Worm (Caenorhabditis elegans) whole organism, L2 larva: Measurements from ENCODE around the gene pho-12.

Experiments used
- C34F6.9 ChIP-seq: fragments of 150-350 bp; optimal IDR thresholded peaks from 2 replicates; lab custom pipeline; 2014; ENCODE audit warnings: missing biosample characterization, missing genetic modification characterization
- F13H6.1 ChIP-seq: sonication (generic microtip); optimal IDR thresholded peaks from 2 replicates; lab custom pipeline; 2016; ENCODE audit warnings: missing genetic modification characterization, missing compliant biosample characterization
- R02D3.7 ChIP-seq: fragments of 150-350 bp; optimal IDR thresholded peaks from 2 replicates; lab custom pipeline; 2014; ENCODE audit warnings: missing biosample characterization, missing genetic modification characterization
- Y55F3AM.14 ChIP-seq: fragments of 200-800 bp; sonication (Bioruptor generic); optimal IDR thresholded peaks from 2 replicates; lab custom pipeline; 2018; ENCODE audit warnings: mild to moderate bottlenecking, missing genetic modification characterization, missing compliant biosample characterization
- aly-2 ChIP-seq: fragments of 150-350 bp; optimal IDR thresholded peaks from 2 replicates; lab custom pipeline; 2014; ENCODE audit warnings: missing biosample characterization, missing genetic modification characterization
- ama-1 ChIP-seq: fragments of 150-350 bp; optimal IDR thresholded peaks from 2 replicates; lab custom pipeline; 2018; ENCODE audit warnings: inconsistent platforms
- blmp-1 ChIP-seq: sonication (generic microtip); optimal IDR thresholded peaks from 2 replicates; lab custom pipeline; 2017; ENCODE audit warnings: missing genetic modification characterization, mild to moderate bottlenecking, missing compliant biosample characterization, antibody characterized with exemption, moderate library complexity; ENCODE audit not compliant: insufficient read depth
- ceh-16 ChIP-seq: fragments of 150-350 bp; optimal IDR thresholded peaks from 2 replicates; lab custom pipeline; 2014; ENCODE audit warnings: missing biosample characterization, missing genetic modification characterization
- crh-2 ChIP-seq: sonication (generic microtip); optimal IDR thresholded peaks from 2 replicates; lab custom pipeline; 2017; ENCODE audit warnings: missing biosample characterization, missing genetic modification characterization
- dmd-4 ChIP-seq: sonication (generic microtip); optimal IDR thresholded peaks from 2 replicates; lab custom pipeline; 2017; ENCODE audit warnings: missing biosample characterization, missing genetic modification characterization
- egl-27 ChIP-seq: sonication (generic microtip); optimal IDR thresholded peaks from 3 replicates; lab custom pipeline; 2017; ENCODE audit warnings: missing biosample characterization, missing genetic modification reagents, missing genetic modification characterization
- elt-1 ChIP-seq: fragments of 150-350 bp; optimal IDR thresholded peaks from 2 replicates; lab custom pipeline; 2014; ENCODE audit warnings: missing biosample characterization, missing genetic modification characterization
- elt-3 ChIP-seq: sonication (generic microtip); optimal IDR thresholded peaks from 2 replicates; lab custom pipeline; 2017; ENCODE audit warnings: missing biosample characterization, missing genetic modification characterization
- fos-1 ChIP-seq: fragments of 150-350 bp; optimal IDR thresholded peaks from 2 replicates; lab custom pipeline; 2014; ENCODE audit warnings: missing biosample characterization, missing genetic modification characterization
- gmeb-1 ChIP-seq: fragments of 150-350 bp; optimal IDR thresholded peaks from 2 replicates; lab custom pipeline; 2014; ENCODE audit warnings: missing biosample characterization, missing genetic modification characterization
- lin-11 ChIP-seq: fragments of 150-350 bp; sonication (generic microtip); optimal IDR thresholded peaks from 2 replicates; lab custom pipeline; 2014; ENCODE audit warnings: missing biosample characterization, missing genetic modification characterization, inconsistent platforms, mixed read lengths
- lin-13 ChIP-seq: fragments of 150-350 bp; optimal IDR thresholded peaks from 2 replicates; lab custom pipeline; 2014; ENCODE audit warnings: missing biosample characterization, missing genetic modification reagents, missing genetic modification characterization
- lin-39 ChIP-seq: fragments of 150-350 bp; optimal IDR thresholded peaks from 2 replicates; lab custom pipeline; 2014; ENCODE audit warnings: missing biosample characterization, missing genetic modification reagents, missing genetic modification characterization
- lsy-2 ChIP-seq, 2 experiments: fragments of 150-350 bp in 1 of 2; sonication (generic microtip) in 1 of 2; optimal IDR thresholded peaks; 2 replicates each; lab custom pipeline; 2014 to 2017; ENCODE audit warnings: missing biosample characterization in 2 of 2, missing genetic modification characterization in 2 of 2
- mab-5 ChIP-seq: fragments of 150-350 bp; optimal IDR thresholded peaks from 2 replicates; lab custom pipeline; 2014; ENCODE audit warnings: missing biosample characterization, missing genetic modification characterization
- mbf-1 ChIP-seq: sonication (generic microtip); optimal IDR thresholded peaks from 2 replicates; lab custom pipeline; 2017; ENCODE audit warnings: missing biosample characterization, missing genetic modification characterization
- mdl-1 ChIP-seq, 2 experiments: fragments of 150-350 bp in 1 of 2; sonication (generic microtip) in 1 of 2; optimal IDR thresholded peaks; 2 replicates each; lab custom pipeline; 2017; ENCODE audit warnings: missing biosample characterization in 2 of 2, missing genetic modification characterization in 2 of 2
- nhr-10 ChIP-seq: sonication (generic microtip); optimal IDR thresholded peaks from 2 replicates; lab custom pipeline; 2017; ENCODE audit warnings: missing biosample characterization, missing genetic modification characterization
- nhr-12 ChIP-seq: fragments of 150-350 bp; optimal IDR thresholded peaks from 2 replicates; lab custom pipeline; 2014; ENCODE audit warnings: missing biosample characterization, missing genetic modification characterization
- nhr-129 ChIP-seq: fragments of 150-350 bp; optimal IDR thresholded peaks from 2 replicates; lab custom pipeline; 2014; ENCODE audit warnings: missing biosample characterization, missing genetic modification characterization
- nhr-21 ChIP-seq: fragments of 150-350 bp; optimal IDR thresholded peaks from 2 replicates; lab custom pipeline; 2014; ENCODE audit warnings: missing biosample characterization, missing genetic modification characterization
- nhr-23 ChIP-seq: fragments of 150-350 bp; optimal IDR thresholded peaks from 2 replicates; lab custom pipeline; 2014; ENCODE audit warnings: missing biosample characterization, missing genetic modification reagents, missing genetic modification characterization
- nhr-25 ChIP-seq: fragments of 150-350 bp; sonication (generic microtip); optimal IDR thresholded peaks from 3 replicates; lab custom pipeline; 2014; ENCODE audit warnings: missing biosample characterization, missing genetic modification characterization
- nhr-6 ChIP-seq: fragments of 150-350 bp; optimal IDR thresholded peaks from 2 replicates; lab custom pipeline; 2014; ENCODE audit warnings: missing biosample characterization, missing genetic modification characterization
- nhr-77 ChIP-seq: fragments of 150-350 bp; optimal IDR thresholded peaks from 2 replicates; lab custom pipeline; 2014; ENCODE audit warnings: missing biosample characterization, missing genetic modification characterization
- peb-1 ChIP-seq: fragments of 150-350 bp; optimal IDR thresholded peaks from 2 replicates; lab custom pipeline; 2014; ENCODE audit warnings: missing biosample characterization, missing genetic modification characterization
- sem-4 ChIP-seq: fragments of 150-350 bp; optimal IDR thresholded peaks from 2 replicates; lab custom pipeline; 2014; ENCODE audit warnings: missing biosample characterization, missing genetic modification reagents, missing genetic modification characterization
- sma-3 ChIP-seq: sonication (generic microtip); optimal IDR thresholded peaks from 2 replicates; lab custom pipeline; 2016; ENCODE audit warnings: missing genetic modification reagents, missing genetic modification characterization, missing compliant biosample characterization
- sma-9 ChIP-seq, 2 experiments: fragments of 150-350 bp in 1 of 2; sonication (generic microtip) in 1 of 2; optimal IDR thresholded peaks; 2 replicates each; lab custom pipeline; 2014 to 2016; ENCODE audit warnings: missing genetic modification characterization in 2 of 2, mild to moderate bottlenecking in 1 of 2, missing biosample characterization in 1 of 2, missing compliant biosample characterization in 1 of 2, missing genetic modification reagents in 1 of 2, moderate library complexity in 1 of 2
- snpc-4 ChIP-seq: fragments of 150-350 bp; optimal IDR thresholded peaks from 2 replicates; lab custom pipeline; 2014; ENCODE audit warnings: missing biosample characterization, missing genetic modification characterization
- unc-39 ChIP-seq: fragments of 150-350 bp; optimal IDR thresholded peaks from 2 replicates; lab custom pipeline; 2014; ENCODE audit warnings: missing biosample characterization, missing genetic modification characterization
- unc-55 ChIP-seq: fragments of 150-350 bp; sonication (generic microtip); optimal IDR thresholded peaks from 3 replicates; lab custom pipeline; 2014; ENCODE audit warnings: missing biosample characterization, missing genetic modification reagents, missing genetic modification characterization
- unc-62 ChIP-seq: fragments of 150-350 bp; optimal IDR thresholded peaks from 2 replicates; lab custom pipeline; 2014; ENCODE audit warnings: missing biosample characterization, missing genetic modification reagents, missing genetic modification characterization
- zag-1 ChIP-seq: fragments of 150-350 bp; optimal IDR thresholded peaks from 2 replicates; lab custom pipeline; 2014; ENCODE audit warnings: missing biosample characterization, missing genetic modification characterization
- ztf-11 ChIP-seq: sonication (generic microtip); optimal IDR thresholded peaks from 2 replicates; lab custom pipeline; 2017; ENCODE audit warnings: missing biosample characterization, missing genetic modification characterization
- ztf-4 ChIP-seq: fragments of 150-350 bp; optimal IDR thresholded peaks from 2 replicates; lab custom pipeline; 2014; ENCODE audit warnings: missing biosample characterization, missing genetic modification characterization

Gene pho-12

DNA sequence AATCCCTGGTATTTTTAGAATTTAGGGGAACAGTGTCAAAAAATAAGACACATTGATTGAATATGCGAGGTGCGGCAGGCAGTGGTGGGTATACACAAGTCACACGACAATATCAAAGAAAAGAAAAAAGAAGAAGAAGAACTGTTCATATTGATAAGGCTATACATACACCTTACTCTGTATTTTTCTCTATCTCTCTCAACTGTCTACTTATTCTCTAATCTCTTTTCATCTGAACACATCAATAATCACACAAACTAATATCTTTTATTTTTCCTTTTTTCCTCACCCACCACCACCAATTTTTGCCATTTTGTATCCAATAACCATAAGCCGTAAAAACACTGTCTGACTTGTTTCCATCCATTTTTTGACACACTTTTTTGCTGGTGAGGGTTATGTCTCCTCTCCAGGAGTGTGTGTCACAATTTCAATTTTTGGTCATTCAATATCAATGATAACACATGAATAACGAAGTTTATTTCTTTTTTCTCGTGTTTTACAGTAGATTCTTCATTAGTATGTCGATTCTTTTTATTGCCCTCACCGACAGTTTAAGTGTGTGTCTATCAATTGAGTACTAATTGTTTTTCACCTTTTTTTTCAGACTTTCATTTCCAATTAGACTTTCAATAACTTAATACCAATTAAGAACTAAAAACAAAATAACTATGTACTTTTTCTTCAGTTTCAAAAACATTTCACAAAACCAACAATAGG lies 41.1 kb downstream of the pho-12 start (continued):
- TF ChIP-seq lin-11 (no peak), fos-1 (tag; lab: Kevin White, UChicago) (peak; percentile 79), nhr-23 (no peak), nhr-10 (tag; lab: Kevin White, UChicago) (no peak), nhr-6 (no peak), dmd-4 (no peak), lsy-2 (tag; optimal IDR thresholded peaks at IDR 0.05; lab: Kevin White, UChicago) (peak in 1 of 2 experiments; percentile 43), blmp-1 (tag; lab: Kevin White, UChicago) (peak; percentile 53), nhr-12 (tag; lab: Kevin White, UChicago) (no peak), unc-39 (tag; lab: Kevin White, UChicago) (no peak)

DNA sequence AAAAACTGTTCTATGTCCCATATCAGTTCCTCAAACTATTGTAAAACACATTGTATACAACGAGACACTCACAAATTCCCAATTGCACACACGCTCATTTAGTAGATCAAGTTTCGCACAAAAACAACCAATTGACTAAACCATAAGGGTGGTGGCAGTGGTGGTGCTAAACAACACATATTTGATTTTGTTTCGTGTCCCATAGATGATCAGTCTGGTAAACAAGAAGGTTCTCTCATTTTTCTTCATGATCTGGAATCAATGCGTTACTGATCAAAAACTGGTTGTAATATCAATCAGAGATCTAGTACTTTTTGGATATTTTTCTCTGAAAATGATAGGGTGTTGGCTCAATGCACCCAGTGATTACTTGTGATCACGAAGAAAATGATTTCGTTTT lies 42.0 kb downstream of the pho-12 start:
- TF ChIP-seq nhr-23 (no peak), aly-2 (tag; lab: Kevin White, UChicago) (no peak), ceh-16 (no peak), peb-1 (no peak), sem-4 (tag; lab: Kevin White, UChicago) (no peak), R02D3.7 (no peak), nhr-6 (no peak), elt-1 (tag; lab: Kevin White, UChicago) (no peak), nhr-25 (tag; lab: Kevin White, UChicago) (no peak), lin-13 (GFP tag; lab: Kevin White, UChicago) (no peak), mbf-1 (tag; lab: Kevin White, UChicago) (no peak), unc-62 (no peak), elt-3 (no peak), sma-3 (GFP tag; lab: Kevin White, UChicago) (no peak), lin-39 (tag; lab: Kevin White, UChicago) (no peak), C34F6.9 (tag; lab: Kevin White, UChicago) (no peak), ztf-4 (tag; lab: Kevin White, UChicago) (no peak)

DNA sequence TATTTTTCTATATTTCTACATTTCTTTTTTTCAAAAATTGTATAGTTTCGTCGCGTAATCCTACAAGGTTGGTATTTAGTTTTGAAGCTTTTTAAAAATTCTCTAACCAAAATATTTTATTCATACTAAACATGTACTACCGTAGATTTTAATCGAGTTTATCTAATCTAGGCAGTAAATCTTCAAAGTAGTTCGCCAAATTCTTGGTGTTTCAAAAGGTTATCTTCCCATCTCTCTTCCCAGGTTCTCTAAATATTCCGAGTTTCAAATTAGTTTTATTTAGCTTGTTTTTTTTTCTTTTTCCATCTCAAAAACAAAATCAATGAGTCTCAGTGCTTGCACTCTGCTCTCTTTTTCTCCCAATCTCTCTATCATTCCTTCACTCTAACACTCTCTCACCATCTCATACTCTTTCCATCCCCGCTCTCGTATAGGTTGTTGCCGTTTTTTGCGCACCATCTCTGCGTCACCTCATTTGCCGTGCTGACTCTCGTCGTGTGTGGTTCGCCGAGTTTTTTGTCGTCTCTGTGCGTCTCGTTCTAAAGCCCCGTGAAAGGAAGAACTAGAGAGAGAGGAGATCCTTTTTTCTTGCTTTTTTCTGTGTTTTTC lies 43.5 kb downstream of the pho-12 start:
- TF ChIP-seq snpc-4 (tag; lab: Kevin White, UChicago) (peak; percentile 51), mab-5 (tag; lab: Kevin White, UChicago) (peak; percentile 56), sma-3 (GFP tag; lab: Kevin White, UChicago) (peak; percentile 18), unc-55 (peak; percentile 72), ceh-16 (peak; percentile 69), nhr-25 (tag; lab: Kevin White, UChicago) (peak; percentile 58), zag-1 (tag; lab: Kevin White, UChicago) (peak; percentile 57), sem-4 (tag; lab: Kevin White, UChicago) (peak; percentile 59), Y55F3AM.14 (GFP tag; lab: Kevin White, UChicago) (peak; percentile 80), C34F6.9 (tag; lab: Kevin White, UChicago) (peak; percentile 91), lsy-2 (tag; optimal IDR thresholded peaks at IDR 0.05; lab: Kevin White, UChicago) (peak; percentile 21 to 76), gmeb-1 (peak; percentile 14), crh-2 (tag; lab: Kevin White, UChicago) (peak; percentile 66), sma-9 (GFP tag; optimal IDR thresholded peaks at IDR 0.05; lab: Kevin White, UChicago) (peak; percentile 36), sma-9 (tag; optimal IDR thresholded peaks at IDR 0.05; lab: Kevin White, UChicago) (no peak), lin-39 (tag; lab: Kevin White, UChicago) (no peak), ama-1 (lab: Kevin White, UChicago) (peak; percentile 1), fos-1 (tag; lab: Kevin White, UChicago) (peak; percentile 81), elt-1 (tag; lab: Kevin White, UChicago) (no peak), lin-13 (GFP tag; lab: Kevin White, UChicago) (peak; percentile 32), egl-27 (peak; percentile 74), nhr-23 (no peak), nhr-21 (peak; percentile 31), dmd-4 (no peak), nhr-129 (tag; lab: Kevin White, UChicago) (peak; percentile 82), ztf-4 (tag; lab: Kevin White, UChicago) (no peak), ztf-11 (tag; lab: Kevin White, UChicago) (no peak), F13H6.1 (tag; lab: Kevin White, UChicago) (peak; percentile 68), mdl-1 (tag; optimal IDR thresholded peaks at IDR 0.05; lab: Kevin White, UChicago) (peak in 1 of 2 experiments; percentile 26), nhr-77 (tag; lab: Kevin White, UChicago) (no peak)
